Worm (Caenorhabditis elegans): ENCODE measurements around the gene sre-39.

Gene sre-39

DNA sequence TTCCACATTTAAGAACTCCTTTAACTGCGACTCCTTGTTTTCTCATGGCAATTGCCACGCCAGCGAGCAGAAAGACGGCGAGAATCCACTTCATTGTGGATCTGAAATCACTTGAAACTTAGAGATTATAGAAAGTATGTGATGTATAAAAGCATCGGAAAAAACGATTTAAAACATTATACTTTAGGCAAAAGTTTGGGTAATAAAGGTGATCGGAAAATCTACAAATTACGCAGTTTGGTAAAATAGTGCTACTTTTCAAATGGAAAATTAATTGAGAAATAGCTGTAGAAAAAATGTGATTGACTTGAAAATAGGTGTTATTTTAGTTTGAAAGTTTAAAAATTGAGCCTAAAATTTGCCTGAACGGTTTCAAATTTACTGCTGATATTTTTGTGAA is 40.7 kb downstream of the sre-39 start, which contains the start of gene ttr-41:
ttr-41 (minus strand) TSS at position 101 of the 400 bp plus-strand sequence.
- TF ChIP-seq ceh-14 (tag; optimal IDR thresholded peaks at IDR 0.05) (no peak), ref-2 (tag; optimal IDR thresholded peaks at IDR 0.05) (no peak), F13H6.1 (tag; optimal IDR thresholded peaks at IDR 0.05) (no peak), hlh-15 (tag; optimal IDR thresholded peaks at IDR 0.05) (no peak), fax-1 (tag; optimal IDR thresholded peaks at IDR 0.05) (no peak), pha-2 (tag; optimal IDR thresholded peaks at IDR 0.05) (no peak), hlh-8 (tag; optimal IDR thresholded peaks at IDR 0.05) (no peak), ceh-18 (tag; optimal IDR thresholded peaks at IDR 0.05) (no peak), lin-11 (tag; optimal IDR thresholded peaks at IDR 0.05) (no peak), C38D4.7 (GFP tag; optimal IDR thresholded peaks at IDR 0.05) (no peak), odd-2 (tag; optimal IDR thresholded peaks at IDR 0.05) (no peak)

- TF ChIP-seq che-1 (tag; optimal IDR thresholded peaks at IDR 0.05), result no peak
- TF ChIP-seq elt-2 (tag; optimal IDR thresholded peaks at IDR 0.05), result peak; percentile 93
Observed at ce11 chrII:4728687-4729086, 41.6 kb downstream of the sre-39 start.

DNA sequence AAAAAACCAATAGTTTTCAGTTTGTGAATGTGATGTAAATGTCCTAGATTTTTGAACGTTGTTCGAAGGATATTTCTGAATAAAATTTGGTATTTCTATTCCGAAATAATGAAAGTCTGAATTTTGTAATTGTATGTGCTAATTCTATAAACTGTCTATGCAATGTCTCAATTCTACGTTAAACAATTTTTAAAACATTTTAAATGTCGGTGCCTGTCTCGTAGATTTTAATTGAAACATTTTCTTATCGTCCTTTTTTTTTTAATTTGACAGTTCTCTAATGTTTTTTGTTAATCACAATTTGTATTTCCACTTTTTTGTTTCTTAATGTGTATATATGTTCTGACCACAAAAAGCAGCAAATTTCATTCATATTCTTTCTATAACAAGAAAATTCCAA is 42.7 kb downstream of the sre-39 start, which contains the start of gene F41C3.7:
F41C3.7 (plus strand) TSS at position 301 of the 400 bp plus-strand sequence.
- TF ChIP-seq T23F11.4 (GFP tag; optimal IDR thresholded peaks at IDR 0.05), result no peak

DNA sequence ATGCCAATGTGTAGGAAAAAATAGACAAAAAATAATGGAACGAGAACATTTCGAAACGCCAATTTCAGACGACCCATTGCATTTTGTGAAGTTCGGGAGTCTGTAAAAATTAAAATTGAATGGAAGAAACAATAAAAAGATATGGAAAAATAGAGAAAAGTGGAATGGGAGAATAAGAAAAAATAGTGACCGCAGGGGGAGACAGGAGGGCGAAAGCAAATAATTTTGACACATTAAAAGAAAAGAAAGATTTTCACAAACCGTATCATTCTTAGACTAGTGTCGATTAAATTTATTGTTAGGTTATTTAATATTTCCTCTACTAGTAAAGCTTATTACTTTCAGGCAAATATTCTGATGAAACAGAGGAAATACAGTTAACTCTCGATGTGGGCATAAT is 46.8 kb downstream of the sre-39 start, which contains the start of gene F41C3.11:
F41C3.11 (minus strand) TSS at position 101 of the 400 bp plus-strand sequence.
- TF ChIP-seq unc-3 (GFP tag; conservative IDR thresholded peaks at IDR 0.05) (no peak), unc-3 (tag; optimal IDR thresholded peaks at IDR 0.05) (no peak), ceh-19 (GFP tag; optimal IDR thresholded peaks at IDR 0.05) (no peak)

ce11 chrII:4734477-4734876 is 47.4 kb downstream of the sre-39 start:
- no peak for TF ChIP-seq C38D4.7 (GFP tag; optimal IDR thresholded peaks at IDR 0.05)
- no peak for TF ChIP-seq ref-2 (tag; optimal IDR thresholded peaks at IDR 0.05)
- no peak for TF ChIP-seq pha-4 (tag; optimal IDR thresholded peaks at IDR 0.05)

DNA sequence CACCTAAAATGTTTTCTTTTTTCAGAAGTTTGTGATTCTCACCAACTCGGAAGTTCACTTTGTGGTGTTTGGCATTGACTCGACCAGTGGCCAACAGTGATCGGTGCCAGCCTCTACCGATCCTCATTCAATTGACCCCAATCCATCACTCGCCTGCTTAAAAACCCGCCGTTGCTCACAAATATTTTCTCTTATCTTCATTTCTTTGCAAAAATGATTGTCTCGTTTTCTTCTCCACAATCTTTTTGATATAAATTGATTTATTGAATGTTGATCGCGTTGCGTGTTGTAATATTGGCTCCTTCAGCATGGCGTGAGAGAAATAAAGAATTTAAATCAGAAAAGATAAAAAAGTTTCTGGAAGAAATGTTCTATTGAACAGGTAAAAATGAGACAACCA is 49.5 kb downstream of the sre-39 start:
- no peak for TF ChIP-seq Y22D7AL.16 (tag; optimal IDR thresholded peaks at IDR 0.05)

- TF ChIP-seq fax-1 (tag; optimal IDR thresholded peaks at IDR 0.05) (no peak), rnt-1 (tag; optimal IDR thresholded peaks at IDR 0.05) (no peak), hlh-30 (tag; optimal IDR thresholded peaks at IDR 0.05; ENCODE audit: insufficient read depth) (no peak), sox-2 (GFP tag; IDR thresholded peaks at IDR 0.05) (no peak), K02D7.2 (tag; optimal IDR thresholded peaks at IDR 0.05) (no peak), fkh-6 (tag; optimal IDR thresholded peaks at IDR 0.05) (no peak), K09A11.1 (tag; optimal IDR thresholded peaks at IDR 0.05; ENCODE audit: insufficient read depth) (no peak), C38D4.7 (GFP tag; optimal IDR thresholded peaks at IDR 0.05) (no peak), elt-4 (tag; optimal IDR thresholded peaks at IDR 0.05) (no peak), unc-55 (GFP tag; optimal IDR thresholded peaks at IDR 0.05) (no peak), hlh-6 (tag; optimal IDR thresholded peaks at IDR 0.05) (no peak), ahr-1 (tag; optimal IDR thresholded peaks at IDR 0.05) (no peak), lim-6 (tag; optimal IDR thresholded peaks at IDR 0.05) (no peak), sox-4 (tag; optimal IDR thresholded peaks at IDR 0.05) (no peak), ceh-24 (tag; optimal IDR thresholded peaks at IDR 0.05) (no peak), pag-3 (tag; optimal IDR thresholded peaks at IDR 0.05; ENCODE audit: borderline replicate concordance) (no peak), dmd-4 (tag; optimal IDR thresholded peaks at IDR 0.05; ENCODE audit: borderline replicate concordance) (no peak)
Observed at ce11 chrII:4737348-4737747, 50.3 kb downstream of the sre-39 start, which contains the start of gene ctsa-1.1. ctsa-1.1 (plus strand) TSS chrII:4737648.
